Worm (Caenorhabditis elegans) whole organism, L4 larva: Measurements from ENCODE around the gene ZK1248.19.

Experiments used
- ama-1 ChIP-seq: fragments of 150-350 bp; optimal IDR thresholded peaks from 2 replicates; lab custom pipeline; 2014; ENCODE audit warnings: inconsistent platforms, mixed read lengths
- arid-1 ChIP-seq: fragments of 200-800 bp; sonication (Bioruptor generic); conservative IDR thresholded peaks from 2 replicates; pipeline ENCODE4 v1.3.6; 2022; ENCODE audit warnings: missing genetic modification reagents, missing genetic modification characterization, missing compliant biosample characterization
- nhr-111 ChIP-seq: fragments of 200-800 bp; sonication (Bioruptor generic); optimal IDR thresholded peaks from 2 replicates; lab custom pipeline; 2018; ENCODE audit warnings: mild to moderate bottlenecking, missing genetic modification characterization, missing compliant biosample characterization

- TF ChIP-seq arid-1 (GFP tag; lab: Robert Waterston, UW) (no peak), ama-1 (lab: Kevin White, UChicago) (peak; percentile 36), nhr-111 (GFP tag; lab: Kevin White, UChicago) (no peak)
Observed at ce11 chrII:5866920-5867319, 27.7 kb upstream of the ZK1248.19 start.
